Fruit fly (Drosophila melanogaster) whole organism, embryonic: ENCODE data around the gene CG16824.

ENCODE experiments used
- Asciz ChIP-seq: fragments of 200-800 bp; sonication (Bioruptor generic); optimal IDR thresholded peaks from 2 replicates; lab custom pipeline; 2017; ENCODE audit warnings: missing biosample characterization, mild to moderate bottlenecking, missing genetic modification characterization, missing genetic modification reagents
- Bdp1 ChIP-seq: fragments of 200-800 bp; sonication (Bioruptor generic); optimal IDR thresholded peaks from 3 replicates; lab custom pipeline; 2016; ENCODE audit warnings: missing biosample characterization, missing genetic modification characterization
- C15 ChIP-seq: fragments of 200-800 bp; sonication (Bioruptor generic); IDR thresholded peaks from 3 replicates; pipeline ENCODE4 v1.3.6; 2022; ENCODE audit warnings: missing biosample characterization, missing genetic modification characterization
- CG1024 ChIP-seq: fragments of 200-800 bp; sonication (Bioruptor generic); IDR thresholded peaks from 2 replicates; pipeline ENCODE4 v1.3.6; 2022; ENCODE audit warnings: missing biosample characterization, missing genetic modification characterization
- CG11398 ChIP-seq: fragments of 200-800 bp; sonication (Bioruptor generic); optimal IDR thresholded peaks from 2 replicates; lab custom pipeline; 2016; ENCODE audit warnings: missing biosample characterization, missing genetic modification characterization
- CG12744 ChIP-seq: fragments of 200-800 bp; sonication (Bioruptor generic); optimal IDR thresholded peaks from 2 replicates; lab custom pipeline; 2016; ENCODE audit warnings: missing biosample characterization, missing genetic modification characterization
- CG13424 ChIP-seq: fragments of 200-800 bp; sonication (Bioruptor generic); optimal IDR thresholded peaks from 2 replicates; lab custom pipeline; 2019; ENCODE audit warnings: missing biosample characterization, mild to moderate bottlenecking, missing genetic modification characterization, moderate library complexity
- CG14050 ChIP-seq: fragments of 200-800 bp; sonication (Bioruptor generic); IDR thresholded peaks from 3 replicates; pipeline ENCODE4 v1.3.6; 2022; ENCODE audit warnings: missing biosample characterization, missing genetic modification characterization
- CG1603 ChIP-seq: fragments of 200-800 bp; sonication (Bioruptor generic); optimal IDR thresholded peaks from 2 replicates; lab custom pipeline; 2019; ENCODE audit warnings: missing biosample characterization, mild to moderate bottlenecking, missing genetic modification characterization, moderate library complexity
- CG16813 ChIP-seq: fragments of 200-800 bp; sonication (Bioruptor generic); IDR thresholded peaks from 3 replicates; pipeline ENCODE4 v1.3.6; 2022; ENCODE audit warnings: missing biosample characterization, missing genetic modification characterization; ENCODE audit not compliant: partially characterized antibody
- CG17802 ChIP-seq: fragments of 200-800 bp; sonication (Bioruptor generic); optimal IDR thresholded peaks from 2 replicates; lab custom pipeline; 2018; ENCODE audit warnings: missing biosample characterization, mild to moderate bottlenecking, missing genetic modification characterization, moderate library complexity
- CG2875 ChIP-seq: fragments of 200-800 bp; sonication (Bioruptor generic); optimal IDR thresholded peaks from 2 replicates; lab custom pipeline; 2017; ENCODE audit warnings: missing biosample characterization, mild to moderate bottlenecking, missing genetic modification characterization, missing genetic modification reagents
- CG31365 ChIP-seq: fragments of 200-800 bp; sonication (Bioruptor generic); optimal IDR thresholded peaks from 2 replicates; lab custom pipeline; 2018; ENCODE audit warnings: missing biosample characterization, mild to moderate bottlenecking, missing genetic modification characterization
- CG33213 ChIP-seq: fragments of 200-800 bp; sonication (Bioruptor generic); optimal IDR thresholded peaks from 3 replicates; lab custom pipeline; 2016; ENCODE audit warnings: missing biosample characterization, missing genetic modification characterization
- CG34376 ChIP-seq: fragments of 200-800 bp; sonication (Bioruptor generic); optimal IDR thresholded peaks from 2 replicates; lab custom pipeline; 2018; ENCODE audit warnings: missing biosample characterization, mild to moderate bottlenecking, missing genetic modification characterization
- CG4820 ChIP-seq: fragments of 200-800 bp; sonication (Bioruptor generic); optimal IDR thresholded peaks from 3 replicates; lab custom pipeline; 2016; ENCODE audit warnings: missing biosample characterization, missing genetic modification characterization
- CG4854 ChIP-seq: fragments of 200-800 bp; sonication (Bioruptor generic); optimal IDR thresholded peaks from 2 replicates; lab custom pipeline; 2016; ENCODE audit warnings: missing biosample characterization, missing genetic modification characterization, inconsistent platforms
- CG7271 ChIP-seq: fragments of 200-800 bp; sonication (Bioruptor generic); optimal IDR thresholded peaks from 2 replicates; lab custom pipeline; 2018; ENCODE audit warnings: missing biosample characterization, mild to moderate bottlenecking, missing genetic modification characterization, moderate library complexity
- CG7357 ChIP-seq: fragments of 200-800 bp; sonication (Bioruptor generic); IDR thresholded peaks from 3 replicates; pipeline ENCODE4 v1.3.6; 2022; ENCODE audit warnings: missing biosample characterization, missing genetic modification characterization
- CG8290 ChIP-seq, 3 experiments: fragments of 200-800 bp; sonication (Bioruptor generic); optimal IDR thresholded peaks; 2 replicates each; lab custom pipeline; 2016 to 2019; ENCODE audit warnings: missing biosample characterization in 3 of 3, missing genetic modification characterization in 3 of 3, mild to moderate bottlenecking in 2 of 3, moderate library complexity in 1 of 3
- Camta ChIP-seq: fragments of 200-800 bp; sonication (Bioruptor generic); optimal IDR thresholded peaks from 2 replicates; lab custom pipeline; 2016; ENCODE audit warnings: missing biosample characterization, missing genetic modification characterization
- Dfd ChIP-seq, 2 experiments: fragments of >200 bp; optimal IDR thresholded peaks; 2 replicates each; lab custom pipeline; 2017; ENCODE audit warnings: missing biosample characterization in 2 of 2, missing genetic modification characterization in 2 of 2
- Ets65A ChIP-seq: fragments of 200-800 bp; sonication (Bioruptor generic); peaks from one replicate; lab custom pipeline; 2016; ENCODE audit warnings: missing biosample characterization, missing genetic modification characterization
- Hsf ChIP-seq: fragments of 200-800 bp; sonication (Bioruptor generic); optimal IDR thresholded peaks from 3 replicates; lab custom pipeline; 2016; ENCODE audit warnings: missing biosample characterization, missing genetic modification characterization
- NFAT ChIP-seq: fragments of 200-800 bp; sonication (Bioruptor generic); IDR thresholded peaks from 2 replicates; pipeline ENCODE4 v1.3.6; 2022; ENCODE audit warnings: missing biosample characterization, missing genetic modification characterization
- Pdp1 ChIP-seq, 2 experiments: fragments of 200-800 bp; sonication (Bioruptor generic); optimal IDR thresholded peaks; 3 replicates each; lab custom pipeline; 2016; ENCODE audit warnings: missing biosample characterization in 2 of 2, missing genetic modification characterization in 2 of 2, mild to moderate bottlenecking in 1 of 2, moderate library complexity in 1 of 2
- Poxn ChIP-seq: fragments of 200-800 bp; sonication (Bioruptor generic); IDR thresholded peaks from 2 replicates; pipeline ENCODE4 v1.3.6; 2022; ENCODE audit warnings: missing biosample characterization, missing genetic modification characterization
- Sry-β ChIP-seq: fragments of 200-800 bp; sonication (Bioruptor generic); optimal IDR thresholded peaks from 2 replicates; lab custom pipeline; 2018; ENCODE audit warnings: missing biosample characterization, mild to moderate bottlenecking, missing genetic modification characterization, moderate library complexity
- Sry-δ ChIP-seq: fragments of 200-800 bp; sonication (Bioruptor generic); optimal IDR thresholded peaks from 2 replicates; lab custom pipeline; 2016; ENCODE audit warnings: missing biosample characterization, missing genetic modification characterization
- Ssrp ChIP-seq: fragments of 200-800 bp; sonication (Bioruptor generic); optimal IDR thresholded peaks from 2 replicates; lab custom pipeline; 2018; ENCODE audit warnings: missing biosample characterization, mild to moderate bottlenecking, missing genetic modification characterization, moderate library complexity
- Trl ChIP-seq, 3 experiments: fragments of >200 bp in 2 of 3; fragments of 200-800 bp in 1 of 3; sonication (Bioruptor generic) in 1 of 3; optimal IDR thresholded peaks; 2 replicates in 1 of 3; 3 replicates in 2 of 3; lab custom pipeline; 2016 to 2017; ENCODE audit warnings: missing biosample characterization in 1 of 3, missing genetic modification characterization in 1 of 3
- ato ChIP-seq: fragments of 200-800 bp; sonication (Bioruptor generic); IDR thresholded peaks from 2 replicates; pipeline ENCODE4 v1.3.6; 2022; ENCODE audit warnings: missing biosample characterization, missing genetic modification characterization; ENCODE audit not compliant: partially characterized antibody
- cas ChIP-seq: fragments of 200-800 bp; sonication (Bioruptor generic); IDR thresholded peaks from 2 replicates; pipeline ENCODE4 v1.3.6; 2022; ENCODE audit warnings: missing biosample characterization, missing genetic modification characterization
- corto ChIP-seq: fragments of 200-800 bp; sonication (Bioruptor generic); optimal IDR thresholded peaks from 2 replicates; lab custom pipeline; 2016; ENCODE audit warnings: missing biosample characterization, mild to moderate bottlenecking, missing genetic modification characterization, moderate library complexity
- crc ChIP-seq: fragments of 200-800 bp; sonication (Bioruptor generic); optimal IDR thresholded peaks from 2 replicates; lab custom pipeline; 2016; ENCODE audit warnings: missing biosample characterization, missing genetic modification characterization
- dan ChIP-seq: fragments of 200-800 bp; sonication (Bioruptor generic); IDR thresholded peaks from 2 replicates; pipeline ENCODE4 v1.3.6; 2022; ENCODE audit warnings: missing biosample characterization, missing genetic modification characterization
- dimm ChIP-seq: fragments of 200-800 bp; sonication (Bioruptor generic); IDR thresholded peaks from 2 replicates; pipeline ENCODE4 v1.3.6; 2022; ENCODE audit warnings: missing biosample characterization, missing genetic modification characterization
- ewg ChIP-seq: fragments of 200-800 bp; sonication (Bioruptor generic); optimal IDR thresholded peaks from 3 replicates; lab custom pipeline; 2017; ENCODE audit warnings: mild to moderate bottlenecking, missing biosample characterization, missing genetic modification reagents, missing genetic modification characterization
- ftz-f1 ChIP-seq: fragments of 200-800 bp; sonication (Bioruptor generic); optimal IDR thresholded peaks from 2 replicates; lab custom pipeline; 2016; ENCODE audit warnings: missing biosample characterization, missing genetic modification characterization
- gfzf ChIP-seq: fragments of 200-800 bp; sonication (Bioruptor generic); optimal IDR thresholded peaks from 2 replicates; lab custom pipeline; 2016; ENCODE audit warnings: missing biosample characterization, mild to moderate bottlenecking, missing genetic modification characterization, moderate library complexity
- grn ChIP-seq: fragments of 200-800 bp; sonication (Bioruptor generic); optimal IDR thresholded peaks from 3 replicates; lab custom pipeline; 2017; ENCODE audit warnings: missing biosample characterization, missing genetic modification characterization
- nau ChIP-seq: fragments of 200-800 bp; sonication (Bioruptor generic); optimal IDR thresholded peaks from 3 replicates; lab custom pipeline; 2017; ENCODE audit warnings: missing biosample characterization, mild to moderate bottlenecking, missing genetic modification characterization, missing genetic modification reagents
- nom ChIP-seq: fragments of 200-800 bp; sonication (Bioruptor generic); optimal IDR thresholded peaks from 2 replicates; lab custom pipeline; 2017; ENCODE audit warnings: missing biosample characterization, missing genetic modification characterization, mild to moderate bottlenecking, moderate library complexity, missing genetic modification reagents
- pita ChIP-seq: fragments of 200-800 bp; sonication (Bioruptor generic); optimal IDR thresholded peaks from 2 replicates; lab custom pipeline; 2017; ENCODE audit warnings: missing biosample characterization, mild to moderate bottlenecking, missing genetic modification characterization
- pros ChIP-seq: fragments of 200-800 bp; sonication (Bioruptor generic); optimal IDR thresholded peaks from 3 replicates; lab custom pipeline; 2019; ENCODE audit warnings: missing biosample characterization, mild to moderate bottlenecking, missing genetic modification characterization, moderate library complexity
- scrt ChIP-seq: fragments of 200-800 bp; sonication (Bioruptor generic); optimal IDR thresholded peaks from 2 replicates; lab custom pipeline; 2018; ENCODE audit warnings: missing biosample characterization, mild to moderate bottlenecking, missing genetic modification characterization, moderate library complexity
- sens-2 ChIP-seq: fragments of 200-800 bp; sonication (Bioruptor generic); IDR thresholded peaks from 2 replicates; pipeline ENCODE4 v1.3.6; 2022; ENCODE audit warnings: missing biosample characterization, missing genetic modification characterization
- sima ChIP-seq: fragments of 200-800 bp; sonication (Bioruptor generic); optimal IDR thresholded peaks from 2 replicates; lab custom pipeline; 2016; ENCODE audit warnings: missing biosample characterization, missing genetic modification characterization
- toy ChIP-seq: fragments of 200-800 bp; sonication (Bioruptor generic); IDR thresholded peaks from 2 replicates; pipeline ENCODE4 v1.3.6; 2022; ENCODE audit warnings: missing biosample characterization, missing genetic modification characterization
- twi ChIP-seq: fragments of 200-800 bp; optimal IDR thresholded peaks from 2 replicates; lab custom pipeline; 2019; ENCODE audit warnings: missing biosample characterization, mild to moderate bottlenecking, missing genetic modification characterization, moderate library complexity

Gene CG16824

dm6 chr2L:13272541-13272940 is 20.3 kb upstream of the CG16824 start:
- TF ChIP-seq Ets65A (peak; percentile 0), Poxn (GFP tag; lab: Robert Waterston, UW) (no peak), Hsf (GFP tag; lab: Kevin White, UChicago) (no peak), CG12744 (GFP tag; lab: Kevin White, UChicago) (no peak), CG17802 (tag; lab: Kevin White, UChicago) (no peak), Dfd (GFP tag; optimal IDR thresholded peaks at IDR 0.05; lab: Kevin White, UChicago) (peak in 1 of 2 experiments; percentile 18)

- TF ChIP-seq ewg (GFP tag; lab: Kevin White, UChicago), result peak; percentile 77
- TF ChIP-seq dimm (GFP tag; lab: Robert Waterston, UW), result no peak
- no peak for TF ChIP-seq dan (GFP tag; lab: Robert Waterston, UW)
- no peak for TF ChIP-seq C15
- no peak for TF ChIP-seq Asciz (GFP tag; lab: Kevin White, UChicago)
- no peak for TF ChIP-seq gfzf (GFP tag; lab: Kevin White, UChicago)
- TF ChIP-seq ftz-f1 (GFP tag; lab: Kevin White, UChicago), result peak; percentile 34
- peak; percentile 56 for TF ChIP-seq Ets65A
- TF ChIP-seq Pdp1 (GFP tag; optimal IDR thresholded peaks at IDR 0.05; lab: Kevin White, UChicago), result no peak
- no peak for TF ChIP-seq CG7357 (GFP tag; lab: Robert Waterston, UW)
- TF ChIP-seq nau (GFP tag; lab: Kevin White, UChicago), result no peak
- no peak for TF ChIP-seq CG14050
- TF ChIP-seq CG33213, result no peak
- TF ChIP-seq CG1024 (GFP tag; lab: Robert Waterston, UW), result no peak
- no peak for TF ChIP-seq crc (GFP tag; lab: Kevin White, UChicago)
- no peak for TF ChIP-seq Sry-δ
- peak; percentile 92 for TF ChIP-seq scrt (GFP tag; lab: Kevin White, UChicago)
- no peak for TF ChIP-seq CG8290 (GFP tag; optimal IDR thresholded peaks at IDR 0.05; lab: Kevin White, UChicago)
- TF ChIP-seq CG8290 (tag; optimal IDR thresholded peaks at IDR 0.05; lab: Kevin White, UChicago), result no peak
- no peak for TF ChIP-seq pita (GFP tag; lab: Kevin White, UChicago)
- no peak for TF ChIP-seq CG34376
- TF ChIP-seq toy (GFP tag; lab: Robert Waterston, UW), result no peak
- no peak for TF ChIP-seq grn (GFP tag; lab: Kevin White, UChicago)
- no peak for TF ChIP-seq cas (GFP tag; lab: Robert Waterston, UW)
- TF ChIP-seq pros, result no peak
- TF ChIP-seq twi (tag; lab: Kevin White, UChicago), result no peak
- TF ChIP-seq CG13424 (tag; lab: Kevin White, UChicago), result no peak
- TF ChIP-seq Ssrp (tag; lab: Kevin White, UChicago), result no peak
- TF ChIP-seq Camta, result no peak
- no peak for TF ChIP-seq CG16813 (GFP tag; lab: Robert Waterston, UW)
- no peak for TF ChIP-seq nom (GFP tag; lab: Kevin White, UChicago)
These were observed 7.0 kb upstream of the CG16824 start for dm6 chr2L:13285791-13286190.

- TF ChIP-seq CG4854 (no peak), CG4820 (GFP tag; lab: Kevin White, UChicago) (peak; percentile 43), CG1603 (tag; lab: Kevin White, UChicago) (no peak), CG7271 (no peak), NFAT (GFP tag; lab: Robert Waterston, UW) (peak; percentile 44; the same call in 1 of the 2 replicates), corto (GFP tag; lab: Kevin White, UChicago) (no peak), Bdp1 (GFP tag; lab: Kevin White, UChicago) (no peak), Trl (optimal IDR thresholded peaks at IDR 0.05; lab: Kevin White, UChicago) (no peak), Trl (GFP tag; optimal IDR thresholded peaks at IDR 0.05; lab: Kevin White, UChicago) (no peak), sima (GFP tag; lab: Kevin White, UChicago) (no peak), Sry-β (GFP tag; lab: Kevin White, UChicago) (peak; percentile 97), ato (no peak), CG11398 (GFP tag; lab: Kevin White, UChicago) (no peak), CG31365 (tag; lab: Kevin White, UChicago) (no peak), sens-2 (GFP tag; lab: Robert Waterston, UW) (no peak), CG2875 (no peak)
These were observed 6.4 kb upstream of the CG16824 start, which contains the start of the genes Drep4 and Uvrag for dm6 chr2L:13286456-13286855. Gene Drep4 (minus strand): TSS chr2L:13286462. Gene Uvrag (plus strand): TSS chr2L:13286777.
